Worm (Caenorhabditis elegans): ENCODE data around the gene gst-42.

- TF ChIP-seq him-1 (tag; optimal IDR thresholded peaks at IDR 0.05) (no peak), W03F9.2 (tag; optimal IDR thresholded peaks at IDR 0.05) (no peak), dao-5 (tag; optimal IDR thresholded peaks at IDR 0.05) (no peak)
Observed at ce11 chrX:11745821-11746485, 18.2 kb upstream of the gst-42 start, which contains the start of gene C40H5.2.
